Worm (Caenorhabditis elegans) whole organism, L3 larva: ENCODE results near the gene swsn-3.

Experiments used
- R02D3.7 ChIP-seq: fragments of 150-350 bp; optimal IDR thresholded peaks from 2 replicates; lab custom pipeline; 2014; ENCODE audit warnings: missing biosample characterization, missing genetic modification characterization
- ZK546.5 ChIP-seq: sonication (generic microtip); optimal IDR thresholded peaks from 2 replicates; lab custom pipeline; 2017; ENCODE audit warnings: missing biosample characterization, missing genetic modification characterization
- aly-2 ChIP-seq: fragments of 150-350 bp; optimal IDR thresholded peaks from 2 replicates; lab custom pipeline; 2014; ENCODE audit warnings: missing biosample characterization, missing genetic modification characterization
- ama-1 ChIP-seq: fragments of 150-350 bp; optimal IDR thresholded peaks from 2 replicates; lab custom pipeline; 2018
- ceh-16 ChIP-seq: sonication (generic microtip); optimal IDR thresholded peaks from 2 replicates; lab custom pipeline; 2017; ENCODE audit warnings: missing biosample characterization, missing genetic modification characterization
- ceh-82 ChIP-seq: fragments of 150-350 bp; optimal IDR thresholded peaks from 2 replicates; lab custom pipeline; 2014; ENCODE audit warnings: missing biosample characterization, missing genetic modification characterization
- ceh-9 ChIP-seq: sonication (generic microtip); optimal IDR thresholded peaks from 2 replicates; lab custom pipeline; 2018; ENCODE audit warnings: missing biosample characterization, missing genetic modification characterization
- daf-12 ChIP-seq: fragments of 150-350 bp; optimal IDR thresholded peaks from 2 replicates; lab custom pipeline; 2014; ENCODE audit warnings: missing biosample characterization, missing genetic modification reagents, missing genetic modification characterization
- egl-27 ChIP-seq: sonication (generic microtip); optimal IDR thresholded peaks from 4 replicates; lab custom pipeline; 2017; ENCODE audit warnings: missing biosample characterization, missing genetic modification reagents, missing genetic modification characterization
- egl-5 ChIP-seq: fragments of 150-350 bp; optimal IDR thresholded peaks from 2 replicates; lab custom pipeline; 2017; ENCODE audit warnings: missing biosample characterization, missing genetic modification reagents, missing genetic modification characterization, inconsistent platforms
- elt-1 ChIP-seq: fragments of 150-350 bp; optimal IDR thresholded peaks from 2 replicates; lab custom pipeline; 2014; ENCODE audit warnings: missing biosample characterization, missing genetic modification characterization
- elt-2 ChIP-seq: sonication (generic microtip); optimal IDR thresholded peaks from 2 replicates; lab custom pipeline; 2016; ENCODE audit warnings: missing genetic modification reagents, mild to moderate bottlenecking, missing genetic modification characterization, missing compliant biosample characterization
- elt-3 ChIP-seq, 3 experiments: fragments of 150-350 bp in 1 of 3; sonication (generic microtip) in 2 of 3; optimal IDR thresholded peaks; 2 replicates in 2 of 3; 4 replicates in 1 of 3; lab custom pipeline; 2014 to 2017; ENCODE audit warnings: missing biosample characterization in 3 of 3, missing genetic modification characterization in 3 of 3
- eor-1 ChIP-seq, 2 experiments: fragments of 150-350 bp; optimal IDR thresholded peaks; 2 replicates each; lab custom pipeline; 2014 to 2018; ENCODE audit warnings: missing biosample characterization in 2 of 2, missing genetic modification characterization in 2 of 2
- fkh-10 ChIP-seq: sonication (generic microtip); optimal IDR thresholded peaks from 2 replicates; lab custom pipeline; 2017; ENCODE audit warnings: missing biosample characterization, missing genetic modification reagents, missing genetic modification characterization
- fkh-2 ChIP-seq: fragments of 150-350 bp; optimal IDR thresholded peaks from 2 replicates; lab custom pipeline; 2014; ENCODE audit warnings: missing biosample characterization, missing genetic modification reagents, missing genetic modification characterization
- fos-1 ChIP-seq: fragments of 150-350 bp; optimal IDR thresholded peaks from 2 replicates; lab custom pipeline; 2014; ENCODE audit warnings: missing biosample characterization, missing genetic modification characterization
- hmg-11 ChIP-seq: sonication (generic microtip); optimal IDR thresholded peaks from 2 replicates; lab custom pipeline; 2016; ENCODE audit warnings: missing genetic modification characterization, missing compliant biosample characterization
- jun-1 ChIP-seq: fragments of 150-350 bp; optimal IDR thresholded peaks from 2 replicates; lab custom pipeline; 2014; ENCODE audit warnings: missing biosample characterization, missing genetic modification reagents, missing genetic modification characterization
- lin-15B ChIP-seq: fragments of 150-350 bp; optimal IDR thresholded peaks from 2 replicates; lab custom pipeline; 2014; ENCODE audit warnings: missing biosample characterization, missing genetic modification characterization
- lin-39 ChIP-seq: fragments of 150-350 bp; optimal IDR thresholded peaks from 2 replicates; lab custom pipeline; 2018; ENCODE audit warnings: missing biosample characterization, missing genetic modification reagents, missing genetic modification characterization
- lsy-12 ChIP-seq: sonication (generic microtip); optimal IDR thresholded peaks from 2 replicates; lab custom pipeline; 2016; ENCODE audit warnings: mild to moderate bottlenecking, missing genetic modification characterization, missing compliant biosample characterization
- mml-1 ChIP-seq: fragments of 150-350 bp; sonication (generic microtip); optimal IDR thresholded peaks from 3 replicates; lab custom pipeline; 2014; ENCODE audit warnings: missing biosample characterization, missing genetic modification characterization
- nfya-1 ChIP-seq: sonication (generic microtip); optimal IDR thresholded peaks from 2 replicates; lab custom pipeline; 2017; ENCODE audit warnings: missing genetic modification characterization, mild to moderate bottlenecking, missing compliant biosample characterization, antibody characterized with exemption, moderate library complexity; ENCODE audit not compliant: insufficient read depth
- nhr-11 ChIP-seq: fragments of 150-350 bp; optimal IDR thresholded peaks from 2 replicates; lab custom pipeline; 2014; ENCODE audit warnings: missing biosample characterization, missing genetic modification characterization
- nhr-12 ChIP-seq: fragments of 150-350 bp; optimal IDR thresholded peaks from 2 replicates; lab custom pipeline; 2014; ENCODE audit warnings: missing biosample characterization, missing genetic modification characterization
- nhr-23 ChIP-seq: fragments of 150-350 bp; optimal IDR thresholded peaks from 2 replicates; lab custom pipeline; 2014; ENCODE audit warnings: missing biosample characterization, missing genetic modification reagents, missing genetic modification characterization
- nhr-237 ChIP-seq: fragments of 150-350 bp; optimal IDR thresholded peaks from 2 replicates; lab custom pipeline; 2014; ENCODE audit warnings: missing biosample characterization, missing genetic modification characterization
- nhr-25 ChIP-seq: sonication (generic microtip); optimal IDR thresholded peaks from 2 replicates; lab custom pipeline; 2017; ENCODE audit warnings: missing biosample characterization, missing genetic modification characterization
- nhr-76 ChIP-seq: fragments of 150-350 bp; sonication (generic microtip); optimal IDR thresholded peaks from 5 replicates; lab custom pipeline; 2014; ENCODE audit warnings: missing biosample characterization, missing genetic modification characterization
- nhr-77 ChIP-seq: fragments of 150-350 bp; optimal IDR thresholded peaks from 2 replicates; lab custom pipeline; 2014; ENCODE audit warnings: missing biosample characterization, missing genetic modification characterization
- pha-4 ChIP-seq: fragments of 150-350 bp; optimal IDR thresholded peaks from 2 replicates; lab custom pipeline; 2014; ENCODE audit warnings: missing biosample characterization, missing genetic modification reagents, missing genetic modification characterization
- pqm-1 ChIP-seq: fragments of 150-350 bp; optimal IDR thresholded peaks from 2 replicates; lab custom pipeline; 2017; ENCODE audit warnings: missing biosample characterization, missing genetic modification characterization, inconsistent platforms
- sea-2 ChIP-seq: fragments of 150-350 bp; sonication (generic microtip); optimal IDR thresholded peaks from 4 replicates; lab custom pipeline; 2014; ENCODE audit warnings: missing biosample characterization, missing genetic modification reagents, missing genetic modification characterization
- skn-1 ChIP-seq: fragments of 150-350 bp; optimal IDR thresholded peaks from 2 replicates; lab custom pipeline; 2014; ENCODE audit warnings: missing biosample characterization, missing genetic modification characterization
- snpc-4 ChIP-seq: fragments of 150-350 bp; optimal IDR thresholded peaks from 2 replicates; lab custom pipeline; 2014; ENCODE audit warnings: missing biosample characterization, missing genetic modification characterization
- tbx-2 ChIP-seq: sonication (generic microtip); optimal IDR thresholded peaks from 2 replicates; lab custom pipeline; 2016; ENCODE audit warnings: mild to moderate bottlenecking, missing genetic modification characterization, missing compliant biosample characterization
- unc-62 ChIP-seq: fragments of 150-350 bp; sonication (generic microtip); optimal IDR thresholded peaks from 4 replicates; lab custom pipeline; 2014; ENCODE audit warnings: missing biosample characterization, missing genetic modification reagents, missing genetic modification characterization
- zag-1 ChIP-seq: fragments of 150-350 bp; optimal IDR thresholded peaks from 2 replicates; lab custom pipeline; 2014; ENCODE audit warnings: missing biosample characterization, missing genetic modification characterization
- ztf-4 ChIP-seq: fragments of 150-350 bp; optimal IDR thresholded peaks from 2 replicates; lab custom pipeline; 2014; ENCODE audit warnings: missing biosample characterization, missing genetic modification characterization

swsn-3 gene

ce11 chrIII:2795442-2796023, 27.1 kb upstream of the swsn-3 start:
- no peak for TF ChIP-seq mml-1 (tag; lab: Kevin White, UChicago)
- no peak for TF ChIP-seq R02D3.7 (tag; lab: Kevin White, UChicago)
- TF ChIP-seq zag-1 (tag; lab: Kevin White, UChicago), result no peak
- no peak for TF ChIP-seq skn-1 (tag; lab: Kevin White, UChicago)
- no peak for TF ChIP-seq nhr-11 (tag; lab: Kevin White, UChicago)

- TF ChIP-seq pqm-1 (tag; lab: Kevin White, UChicago), result no peak
- peak; percentile 95 for TF ChIP-seq nfya-1 (tag; lab: Kevin White, UChicago)
These were observed 25.6 kb upstream of the swsn-3 start for ce11 chrIII:2794057-2794456.

ce11 chrIII:2787979-2788491, 19.6 kb upstream of the swsn-3 start, which contains the start of gene tbcc-1:
TSS of gene tbcc-1 (plus strand) at chrIII:2788441.
- TF ChIP-seq tbx-2 (tag; lab: Kevin White, UChicago) (no peak), elt-1 (tag; lab: Kevin White, UChicago) (no peak), sea-2 (GFP tag; lab: Kevin White, UChicago) (no peak), fkh-10 (GFP tag; lab: Kevin White, UChicago) (no peak), nhr-76 (tag; lab: Kevin White, UChicago) (no peak), snpc-4 (tag; lab: Kevin White, UChicago) (no peak), nfya-1 (tag; lab: Kevin White, UChicago) (no peak), lsy-12 (tag; lab: Kevin White, UChicago) (no peak), ceh-9 (tag; lab: Kevin White, UChicago) (no peak), egl-5 (no peak), nhr-25 (tag; lab: Kevin White, UChicago) (no peak), fos-1 (tag; lab: Kevin White, UChicago) (no peak), R02D3.7 (tag; lab: Kevin White, UChicago) (no peak), skn-1 (tag; lab: Kevin White, UChicago) (no peak), eor-1 (tag; optimal IDR thresholded peaks at IDR 0.05; lab: Kevin White, UChicago) (no peak), mml-1 (tag; lab: Kevin White, UChicago) (no peak), ama-1 (lab: Kevin White, UChicago) (no peak), pqm-1 (tag; lab: Kevin White, UChicago) (no peak)

ce11 chrIII:2786740-2787139, 18.3 kb upstream of the swsn-3 start, which contains the start of gene nduc-2:
TSS of gene nduc-2 (plus strand) at chrIII:2786852.
- TF ChIP-seq aly-2, result no peak
- TF ChIP-seq ama-1 (lab: Kevin White, UChicago), result peak; percentile 73

- peak; percentile 83 for TF ChIP-seq nhr-11 (tag; lab: Kevin White, UChicago)
- no peak for TF ChIP-seq ceh-9 (tag; lab: Kevin White, UChicago)
- peak; percentile 91 for TF ChIP-seq fkh-10 (GFP tag; lab: Kevin White, UChicago)
- TF ChIP-seq tbx-2 (tag; lab: Kevin White, UChicago), result peak; percentile 76
- no peak for TF ChIP-seq daf-12 (tag; lab: Kevin White, UChicago)
- no peak for TF ChIP-seq nhr-12 (tag; lab: Kevin White, UChicago)
- TF ChIP-seq elt-3 (tag; optimal IDR thresholded peaks at IDR 0.05; lab: Kevin White, UChicago), result peak in 2 of 3 experiments; percentile 35 to 44
- peak; percentile 92 for TF ChIP-seq skn-1 (tag; lab: Kevin White, UChicago)
- TF ChIP-seq nhr-23 (tag; lab: Kevin White, UChicago), result peak; percentile 97
- TF ChIP-seq fos-1 (tag; lab: Kevin White, UChicago), result peak; percentile 90
- peak; percentile 82 for TF ChIP-seq elt-2 (tag; lab: Kevin White, UChicago)
- TF ChIP-seq hmg-11 (tag; lab: Kevin White, UChicago), result peak; percentile 88
- no peak for TF ChIP-seq ama-1 (lab: Kevin White, UChicago)
- TF ChIP-seq egl-5, result peak; percentile 82
- TF ChIP-seq unc-62 (GFP tag; lab: Kevin White, UChicago), result peak; percentile 73
- TF ChIP-seq nhr-77 (tag; lab: Kevin White, UChicago), result peak; percentile 72
- no peak for TF ChIP-seq ceh-16 (tag; lab: Kevin White, UChicago)
- TF ChIP-seq nhr-76 (tag; lab: Kevin White, UChicago), result peak; percentile 60
- peak; percentile 56 for TF ChIP-seq ceh-82 (tag; lab: Kevin White, UChicago)
- peak; percentile 91 for TF ChIP-seq lsy-12 (tag; lab: Kevin White, UChicago)
- no peak for TF ChIP-seq aly-2
- peak; percentile 51 for TF ChIP-seq elt-1 (tag; lab: Kevin White, UChicago)
- TF ChIP-seq ZK546.5 (tag; lab: Kevin White, UChicago), result peak; percentile 10
- peak; percentile 98 for TF ChIP-seq lin-39 (tag; lab: Kevin White, UChicago)
- TF ChIP-seq jun-1 (tag; lab: Kevin White, UChicago), result peak; percentile 91
- TF ChIP-seq ztf-4 (tag; lab: Kevin White, UChicago), result peak; percentile 75
- no peak for TF ChIP-seq nhr-237 (tag; lab: Kevin White, UChicago)
- no peak for TF ChIP-seq zag-1 (tag; lab: Kevin White, UChicago)
- peak; percentile 83 for TF ChIP-seq R02D3.7 (tag; lab: Kevin White, UChicago)
- TF ChIP-seq mml-1 (tag; lab: Kevin White, UChicago), result no peak
- TF ChIP-seq lin-15B (tag; lab: Kevin White, UChicago), result peak; percentile 100
- TF ChIP-seq pha-4, result peak; percentile 100
- peak; percentile 23 for TF ChIP-seq fkh-2
- TF ChIP-seq nfya-1 (tag; lab: Kevin White, UChicago), result peak; percentile 97
- peak; percentile 97 for TF ChIP-seq snpc-4 (tag; lab: Kevin White, UChicago)
- peak; percentile 81 for TF ChIP-seq egl-27 (tag; lab: Kevin White, UChicago)
These were observed 17.4 kb upstream of the swsn-3 start, which contains the start of gene Y71H2AM.20 for ce11 chrIII:2785840-2786239. TSS of gene Y71H2AM.20 (minus strand) at chrIII:2785948.
